Fruit fly (Drosophila melanogaster) whole organism, pupa: Measurements from ENCODE around the gene GluRS-m.
A peak's percentile ranks its signal among the peaks of the same experiment; 100 is the strongest.

Source experiments
- CG10348 ChIP-seq: fragments of 200-800 bp; sonication (Bioruptor generic); IDR thresholded peaks from 2 replicates; pipeline ENCODE4 v1.3.6; 2022; ENCODE audit warnings: missing biosample characterization, missing genetic modification characterization
- CG12605 ChIP-seq: fragments of 200-800 bp; sonication (Bioruptor generic); IDR thresholded peaks from 2 replicates; pipeline ENCODE4 v1.3.6; 2022; ENCODE audit warnings: missing biosample characterization, missing genetic modification characterization
- CG13204 ChIP-seq: fragments of 200-800 bp; sonication (Bioruptor generic); optimal IDR thresholded peaks from 2 replicates; lab custom pipeline; 2018; ENCODE audit warnings: missing biosample characterization, mild to moderate bottlenecking, missing genetic modification characterization, moderate library complexity
- CG14655 ChIP-seq: fragments of 200-800 bp; sonication (Bioruptor generic); optimal IDR thresholded peaks from 3 replicates; lab custom pipeline; 2017; ENCODE audit warnings: mild to moderate bottlenecking, missing biosample characterization, missing genetic modification reagents, missing genetic modification characterization
- CG17806 ChIP-seq: fragments of 200-800 bp; sonication (Bioruptor generic); optimal IDR thresholded peaks from 2 replicates; lab custom pipeline; 2018; ENCODE audit warnings: missing biosample characterization, mild to moderate bottlenecking, missing genetic modification characterization, moderate library complexity
- CG34367 ChIP-seq: fragments of 200-800 bp; sonication (Bioruptor generic); optimal IDR thresholded peaks from 2 replicates; lab custom pipeline; 2018; ENCODE audit warnings: missing biosample characterization, mild to moderate bottlenecking, missing genetic modification characterization
- CG9948 ChIP-seq: fragments of 200-800 bp; sonication (Bioruptor generic); optimal IDR thresholded peaks from 2 replicates; lab custom pipeline; 2018; ENCODE audit warnings: missing biosample characterization, mild to moderate bottlenecking, missing genetic modification characterization, moderate library complexity
- EcR ChIP-seq: fragments of 200-800 bp; sonication (Bioruptor generic); optimal IDR thresholded peaks from 3 replicates; lab custom pipeline; 2019; ENCODE audit warnings: missing biosample characterization, missing genetic modification characterization, mild to moderate bottlenecking, moderate library complexity, missing genetic modification reagents
- Ets98B ChIP-seq: fragments of 200-800 bp; sonication (Bioruptor generic); IDR thresholded peaks from 2 replicates; pipeline ENCODE4 v1.3.6; 2022; ENCODE audit warnings: missing biosample characterization, missing genetic modification characterization
- fd96Ca ChIP-seq: fragments of 200-800 bp; sonication (Bioruptor generic); IDR thresholded peaks from 3 replicates; pipeline ENCODE4 v1.3.6; 2022; ENCODE audit warnings: missing biosample characterization, missing genetic modification characterization
- rn ChIP-seq: fragments of 200-800 bp; sonication (Bioruptor generic); IDR thresholded peaks from 2 replicates; pipeline ENCODE4 v1.3.6; 2022; ENCODE audit warnings: missing biosample characterization, missing genetic modification characterization

dm6 chr3L:16409440-16410233 lies 7.3 kb downstream of the GluRS-m start:
- TF ChIP-seq CG13204 (GFP tag; lab: Kevin White, UChicago) (no peak), CG10348 (GFP tag; lab: Robert Waterston, UW) (no peak), CG14655 (no peak), CG9948 (tag; lab: Kevin White, UChicago) (no peak), EcR (GFP tag; lab: Kevin White, UChicago) (peak; percentile 90), fd96Ca (no peak), CG12605 (no peak), CG34367 (tag; lab: Kevin White, UChicago) (no peak), CG17806 (no peak), Ets98B (GFP tag; lab: Robert Waterston, UW) (no peak), rn (no peak)
